Fruit fly (Drosophila melanogaster): ENCODE measurements around the gene CG7800.

CG7800 gene

dm6 chr3R:8176058-8176673, 41.6 kb upstream of the CG7800 start (continued):
- TF ChIP-seq grn (GFP tag; optimal IDR thresholded peaks at IDR 0.05) (peak; percentile 84), gro (GFP tag; optimal IDR thresholded peaks at IDR 0.05) (no peak), Aef1 (GFP tag; IDR thresholded peaks at IDR 0.05) (no peak), row (GFP tag; IDR thresholded peaks at IDR 0.05) (peak; percentile 17; the same call in 1 of the 3 replicates), gem (tag; optimal IDR thresholded peaks at IDR 0.05) (peak; percentile 38), CG12391 (tag; optimal IDR thresholded peaks at IDR 0.05) (no peak), HLH4C (GFP tag; IDR thresholded peaks at IDR 0.05; ENCODE audit: partially characterized antibody) (no peak), pb (GFP tag; optimal IDR thresholded peaks at IDR 0.05) (no peak), Opbp (GFP tag; IDR thresholded peaks at IDR 0.05; ENCODE audit: partially characterized antibody) (no peak), dpn (GFP tag; optimal IDR thresholded peaks at IDR 0.05) (no peak), Kr (GFP tag; optimal IDR thresholded peaks at IDR 0.05) (no peak), Med (GFP tag) (peak; percentile 69), CG15601 (tag; optimal IDR thresholded peaks at IDR 0.05) (no peak), toy (GFP tag; IDR thresholded peaks at IDR 0.05) (no peak), Ets97D (GFP tag; optimal IDR thresholded peaks at IDR 0.05) (no peak), CG10267 (tag; optimal IDR thresholded peaks at IDR 0.05) (no peak), chif (GFP tag; optimal IDR thresholded peaks at IDR 0.05) (no peak), kni (GFP tag; optimal IDR thresholded peaks at IDR 0.05) (no peak), sr (GFP tag; IDR thresholded peaks at IDR 0.05) (no peak), CG11560 (tag; IDR thresholded peaks at IDR 0.05) (no peak), disco-r (GFP tag; optimal IDR thresholded peaks at IDR 0.05) (no peak), CG2120 (GFP tag; optimal IDR thresholded peaks at IDR 0.05) (no peak), CG13624 (GFP tag; optimal IDR thresholded peaks at IDR 0.05) (no peak), sug (tag; optimal IDR thresholded peaks at IDR 0.05) (no peak), pros (GFP tag; optimal IDR thresholded peaks at IDR 0.05) (no peak), wor (GFP tag; IDR thresholded peaks at IDR 0.05) (no peak), CG15514 (GFP tag; optimal IDR thresholded peaks at IDR 0.05) (no peak), hbn (GFP tag; IDR thresholded peaks at IDR 0.05; ENCODE audit: partially characterized antibody) (no peak), CoRest (tag; optimal IDR thresholded peaks at IDR 0.05) (peak; percentile 17), dysf (GFP tag; IDR thresholded peaks at IDR 0.05) (no peak), Hr51 (GFP tag; optimal IDR thresholded peaks at IDR 0.05) (peak in 1 of 2 experiments; percentile 6), Doc2 (GFP tag; IDR thresholded peaks at IDR 0.05) (no peak), Meics (GFP tag; optimal IDR thresholded peaks at IDR 0.05) (no peak), ind (GFP tag; optimal IDR thresholded peaks at IDR 0.05) (no peak), Ets65A (GFP tag) (no peak), CG17802 (tag; optimal IDR thresholded peaks at IDR 0.05) (no peak), ab (GFP tag; optimal IDR thresholded peaks at IDR 0.05) (no peak), z (GFP tag; IDR thresholded peaks at IDR 0.05) (no peak), gsb-n (tag; optimal IDR thresholded peaks at IDR 0.05) (no peak), CG16815 (GFP tag; optimal IDR thresholded peaks at IDR 0.05) (no peak), pzg (GFP tag; optimal IDR thresholded peaks at IDR 0.05) (no peak), otp (GFP tag; IDR thresholded peaks at IDR 0.05) (no peak), CG12219 (GFP tag; optimal IDR thresholded peaks at IDR 0.05) (no peak), CG10979 (tag; optimal IDR thresholded peaks at IDR 0.05) (no peak), B-H2 (GFP tag; optimal IDR thresholded peaks at IDR 0.05) (no peak), CG10321 (GFP tag; IDR thresholded peaks at IDR 0.05) (peak; percentile 84), vvl (GFP tag; IDR thresholded peaks at IDR 0.05) (no peak), dmrt11E (tag; optimal IDR thresholded peaks at IDR 0.05) (no peak), slbo (GFP tag; IDR thresholded peaks at IDR 0.05) (no peak), CG31365 (tag; optimal IDR thresholded peaks at IDR 0.05) (no peak), BtbVII (GFP tag; optimal IDR thresholded peaks at IDR 0.05) (no peak)

Measured in whole organism, embryonic.